Fruit fly (Drosophila melanogaster): Measurements from ENCODE around the gene Fdx2.

Gene Fdx2

dm6 chr3L:4283428-4284089 lies 8.7 kb upstream of the Fdx2 start, which contains the start of the genes srw and CG1316 (continued):
- TF ChIP-seq row (GFP tag; IDR thresholded peaks at IDR 0.05) (peak; percentile 55; the same call in 1 of the 3 replicates), Scr (GFP tag; IDR thresholded peaks at IDR 0.05; ENCODE audit: partially characterized antibody) (peak; percentile 47), Opbp (GFP tag; IDR thresholded peaks at IDR 0.05; ENCODE audit: partially characterized antibody) (peak; percentile 35; the same call in 1 of the 3 replicates), CG2116 (GFP tag; optimal IDR thresholded peaks at IDR 0.05) (peak; percentile 53), CG2120 (GFP tag; optimal IDR thresholded peaks at IDR 0.05) (peak; percentile 34), tx (GFP tag; optimal IDR thresholded peaks at IDR 0.05) (no peak), Bgb (GFP tag; IDR thresholded peaks at IDR 0.05; ENCODE audit: partially characterized antibody) (peak; percentile 52), stwl (tag; optimal IDR thresholded peaks at IDR 0.05) (peak; percentile 23), CG1233 (GFP tag; optimal IDR thresholded peaks at IDR 0.05) (no peak), CG12659 (GFP tag; optimal IDR thresholded peaks at IDR 0.05) (peak; percentile 0), pros (GFP tag; optimal IDR thresholded peaks at IDR 0.05) (no peak), CG4404 (GFP tag; IDR thresholded peaks at IDR 0.05) (no peak), NK7.1 (GFP tag; optimal IDR thresholded peaks at IDR 0.05) (no peak), slp2 (GFP tag; optimal IDR thresholded peaks at IDR 0.05) (no peak), jing (GFP tag; optimal IDR thresholded peaks at IDR 0.05) (no peak), Optix (GFP tag; IDR thresholded peaks at IDR 0.05) (0 out of 3 replicates have a peak, but pooled peaks have one; percentile 21), Dref (GFP tag; IDR thresholded peaks at IDR 0.05) (peak; percentile 74), CG15696 (tag; optimal IDR thresholded peaks at IDR 0.05) (no peak), Trl (optimal IDR thresholded peaks at IDR 0.05) (no peak), Trl (GFP tag; optimal IDR thresholded peaks at IDR 0.05) (no peak), gfzf (GFP tag; optimal IDR thresholded peaks at IDR 0.05) (peak; percentile 12), BEAF-32 (GFP tag; optimal IDR thresholded peaks at IDR 0.05) (peak; percentile 49), bigmax (GFP tag; optimal IDR thresholded peaks at IDR 0.05) (peak; percentile 43), MESR4 (GFP tag; optimal IDR thresholded peaks at IDR 0.05) (peak; percentile 95), Fer2 (tag; optimal IDR thresholded peaks at IDR 0.05) (no peak), btn (GFP tag; optimal IDR thresholded peaks at IDR 0.05) (no peak)

dm6 chr3L:4286784-4287183 lies 5.5 kb upstream of the Fdx2 start, which contains the start of gene TfIIEbeta:
Gene TfIIEbeta, plus strand, starts transcription at chr3L:4287038.
- TF ChIP-seq CG7839 (tag; optimal IDR thresholded peaks at IDR 0.05) (peak; percentile 46), BtbVII (GFP tag; optimal IDR thresholded peaks at IDR 0.05) (peak; percentile 12), CG7987 (GFP tag; optimal IDR thresholded peaks at IDR 0.05) (no peak), CG10979 (tag; optimal IDR thresholded peaks at IDR 0.05) (peak; percentile 44), unpg (GFP tag; optimal IDR thresholded peaks at IDR 0.05) (peak; percentile 38), dysf (GFP tag; IDR thresholded peaks at IDR 0.05) (peak; percentile 36; the same call in 1 of the 3 replicates), Blimp-1 (GFP tag; optimal IDR thresholded peaks at IDR 0.05) (peak; percentile 25), PHDP (tag; optimal IDR thresholded peaks at IDR 0.05) (peak; percentile 36), Spps (tag; optimal IDR thresholded peaks at IDR 0.05) (peak; percentile 11), prd (optimal IDR thresholded peaks at IDR 0.05) (no peak), prd (GFP tag; IDR thresholded peaks at IDR 0.05) (peak; percentile 18; the same call in 1 of the 3 replicates), CG13775 (GFP tag; optimal IDR thresholded peaks at IDR 0.05) (peak; percentile 8), CG6175 (GFP tag; IDR thresholded peaks at IDR 0.05) (no peak), sisA (GFP tag; IDR thresholded peaks at IDR 0.05) (peak; percentile 14; the same call in 1 of the 2 replicates), CG7928 (GFP tag; optimal IDR thresholded peaks at IDR 0.05) (peak; percentile 95), Sox100B (GFP tag; optimal IDR thresholded peaks at IDR 0.05) (peak; percentile 58), hkb (optimal IDR thresholded peaks at IDR 0.05) (no peak), hkb (GFP tag; IDR thresholded peaks at IDR 0.05) (peak; percentile 39; the same call in 1 of the 2 replicates), Myb (GFP tag; optimal IDR thresholded peaks at IDR 0.05) (peak; percentile 74), CG18262 (tag; optimal IDR thresholded peaks at IDR 0.05) (peak; percentile 31), Dll (GFP tag; IDR thresholded peaks at IDR 0.05; ENCODE audit: partially characterized antibody) (0 out of 4 replicates have a peak, but pooled peaks have one; percentile 49), Bgb (GFP tag; IDR thresholded peaks at IDR 0.05; ENCODE audit: partially characterized antibody) (no peak), CG10431 (GFP tag; optimal IDR thresholded peaks at IDR 0.05) (peak; percentile 25), HHEX (GFP tag; optimal IDR thresholded peaks at IDR 0.05) (no peak), Lpt (GFP tag; optimal IDR thresholded peaks at IDR 0.05) (no peak)
